Worm (Caenorhabditis elegans): Measurements from ENCODE around the gene T14G8.6.

- TF ChIP-seq ceh-82 (tag; optimal IDR thresholded peaks at IDR 0.05) (no peak), egl-27 (tag; optimal IDR thresholded peaks at IDR 0.05) (no peak), snpc-4 (tag; optimal IDR thresholded peaks at IDR 0.05) (no peak), lin-11 (tag; optimal IDR thresholded peaks at IDR 0.05) (no peak), unc-55 (GFP tag; optimal IDR thresholded peaks at IDR 0.05) (peak; percentile 76), gmeb-1 (tag; optimal IDR thresholded peaks at IDR 0.05) (no peak), unc-62 (GFP tag; optimal IDR thresholded peaks at IDR 0.05) (no peak), ztf-1 (GFP tag; conservative IDR thresholded peaks at IDR 0.05) (no peak), lin-39 (tag; optimal IDR thresholded peaks at IDR 0.05) (no peak)
These were observed 36.7 kb upstream of the T14G8.6 start for ce11 chrX:12899140-12899888.

Measured in whole organism, L2 larva.